Worm (Caenorhabditis elegans) whole organism, late embryonic: Measurements from ENCODE around the gene F43C11.3.

Source experiments
- C08G9.2 ChIP-seq: sonication (generic microtip); optimal IDR thresholded peaks from 2 replicates; lab custom pipeline; 2016; ENCODE audit warnings: mild to moderate bottlenecking, missing genetic modification characterization, moderate library complexity, missing compliant biosample characterization
- ama-1 ChIP-seq: fragments of 150-350 bp; optimal IDR thresholded peaks from 2 replicates; lab custom pipeline; 2014
- eyg-1 ChIP-seq: sonication (generic microtip); optimal IDR thresholded peaks from 2 replicates; lab custom pipeline; 2016; ENCODE audit warnings: missing genotype, missing genetic modification characterization, missing compliant biosample characterization
- hlh-8 ChIP-seq: sonication (generic microtip); optimal IDR thresholded peaks from 2 replicates; lab custom pipeline; 2016; ENCODE audit warnings: missing genotype, missing genetic modification characterization, missing compliant biosample characterization
- pag-3 ChIP-seq: sonication (generic microtip); optimal IDR thresholded peaks from 2 replicates; lab custom pipeline; 2016; ENCODE audit warnings: missing compliant biosample characterization, missing genetic modification characterization, borderline replicate concordance
- unc-55 ChIP-seq: sonication (generic microtip); optimal IDR thresholded peaks from 2 replicates; lab custom pipeline; 2017; ENCODE audit warnings: missing biosample characterization, missing genetic modification reagents, missing genetic modification characterization

DNA sequence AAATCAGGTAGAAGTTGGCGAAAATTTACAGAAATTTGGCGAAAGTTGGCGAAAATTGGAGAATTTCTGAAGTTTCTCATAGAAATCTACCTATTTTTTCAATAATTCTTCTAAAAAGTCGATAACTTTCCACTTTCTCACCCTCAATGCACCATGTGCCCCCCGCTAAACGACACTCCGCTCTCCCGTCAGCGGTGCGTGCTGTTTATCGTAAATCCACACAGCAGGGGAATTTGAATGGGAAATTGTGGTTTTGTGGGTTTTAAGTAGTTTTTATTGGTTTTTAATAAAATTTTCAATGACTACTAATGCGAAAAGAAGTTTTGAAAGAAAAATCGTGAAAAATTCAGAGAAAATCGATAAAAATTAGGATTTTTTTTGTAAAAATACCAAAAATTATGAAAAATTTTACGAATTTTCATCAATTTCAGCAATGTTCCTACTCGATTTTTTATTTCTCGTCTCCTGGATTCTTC is 11.1 kb upstream of the F43C11.3 start, which contains the start of gene F43C11.6:
- TF ChIP-seq hlh-8 (tag; lab: Kevin White, UChicago) (no peak), unc-55 (GFP tag; lab: Kevin White, UChicago) (no peak), ama-1 (lab: Kevin White, UChicago) (no peak), C08G9.2 (tag; lab: Kevin White, UChicago) (no peak), eyg-1 (no peak), pag-3 (tag; lab: Kevin White, UChicago) (no peak)
